Worm (Caenorhabditis elegans) whole organism, mixed stage, embryonic: ENCODE results near the gene F17E9.15.
"Not testable (repeated sequence)": the region's sequence is repeated elsewhere in the genome, so short reads cannot be mapped to it uniquely, and the experiment has no call there.

ENCODE experiments used
- M03D4.4 ChIP-seq: sonication (generic microtip); optimal IDR thresholded peaks from 2 replicates; lab custom pipeline; 2017; ENCODE audit warnings: mild to moderate bottlenecking, missing genetic modification characterization, missing compliant biosample characterization
- bed-3 ChIP-seq: fragments of 200-800 bp; sonication (Bioruptor generic); optimal IDR thresholded peaks from 3 replicates; lab custom pipeline; 2018; ENCODE audit warnings: mild to moderate bottlenecking, missing genetic modification characterization, moderate library complexity, missing compliant biosample characterization
- blmp-1 ChIP-seq: fragments of 150-350 bp; optimal IDR thresholded peaks from 2 replicates; lab custom pipeline; 2014; ENCODE audit warnings: missing biosample characterization, missing genetic modification characterization
- ceh-83 ChIP-seq: fragments of 200-800 bp; sonication (Bioruptor generic); optimal IDR thresholded peaks from 2 replicates; lab custom pipeline; 2018; ENCODE audit warnings: mild to moderate bottlenecking, missing genetic modification characterization, missing compliant biosample characterization
- ces-1 ChIP-seq: fragments of 150-350 bp; optimal IDR thresholded peaks from 2 replicates; lab custom pipeline; 2014; ENCODE audit warnings: missing biosample characterization, missing genetic modification reagents, missing genetic modification characterization
- elt-1 ChIP-seq: sonication (generic microtip); optimal IDR thresholded peaks from 2 replicates; lab custom pipeline; 2017; ENCODE audit warnings: missing genetic modification characterization, mild to moderate bottlenecking, missing compliant biosample characterization, antibody characterized with exemption, moderate library complexity, borderline replicate concordance; ENCODE audit not compliant: insufficient read depth
- elt-3 ChIP-seq: fragments of 150-350 bp; optimal IDR thresholded peaks from 2 replicates; lab custom pipeline; 2014; ENCODE audit warnings: missing biosample characterization, missing genetic modification characterization
- lin-13 ChIP-seq: fragments of 150-350 bp; optimal IDR thresholded peaks from 2 replicates; lab custom pipeline; 2014; ENCODE audit warnings: missing biosample characterization, missing genetic modification characterization
- lsy-2 ChIP-seq: fragments of 150-350 bp; optimal IDR thresholded peaks from 2 replicates; lab custom pipeline; 2014; ENCODE audit warnings: missing biosample characterization, missing genetic modification characterization
- nhr-2 ChIP-seq: fragments of 150-350 bp; optimal IDR thresholded peaks from 2 replicates; lab custom pipeline; 2014; ENCODE audit warnings: missing biosample characterization, missing genetic modification characterization
- nhr-237 ChIP-seq: fragments of 150-350 bp; optimal IDR thresholded peaks from 2 replicates; lab custom pipeline; 2014; ENCODE audit warnings: missing biosample characterization, missing genetic modification characterization
- pha-4 ChIP-seq: fragments of 150-350 bp; optimal IDR thresholded peaks from 2 replicates; lab custom pipeline; 2018; ENCODE audit warnings: missing biosample characterization, missing genetic modification reagents, missing genetic modification characterization
- snpc-4 ChIP-seq: fragments of 150-350 bp; optimal IDR thresholded peaks from 2 replicates; lab custom pipeline; 2014; ENCODE audit warnings: missing biosample characterization, missing genetic modification characterization
- sptf-1 ChIP-seq: sonication (generic microtip); optimal IDR thresholded peaks from 2 replicates; lab custom pipeline; 2017; ENCODE audit warnings: mild to moderate bottlenecking, missing genetic modification characterization, moderate library complexity, missing compliant biosample characterization
- tbx-8 ChIP-seq: fragments of 200-800 bp; sonication (Bioruptor generic); optimal IDR thresholded peaks from 2 replicates; lab custom pipeline; 2018; ENCODE audit warnings: mild to moderate bottlenecking, missing genetic modification characterization, moderate library complexity, missing compliant biosample characterization
- unc-120 ChIP-seq: sonication (generic microtip); optimal IDR thresholded peaks from 2 replicates; lab custom pipeline; 2017; ENCODE audit warnings: missing genetic modification characterization, missing compliant biosample characterization; ENCODE audit not compliant: poor library complexity, severe bottlenecking
- unc-39 ChIP-seq: fragments of 150-350 bp; optimal IDR thresholded peaks from 2 replicates; lab custom pipeline; 2014; ENCODE audit warnings: missing biosample characterization, missing genetic modification characterization
- unc-62 ChIP-seq: fragments of 150-350 bp; optimal IDR thresholded peaks from 2 replicates; lab custom pipeline; 2014; ENCODE audit warnings: missing biosample characterization, missing genetic modification reagents, missing genetic modification characterization

F17E9.15 gene

ce11 chrIV:8384737-8385136, 37.5 kb downstream of the F17E9.15 start:
- TF ChIP-seq ceh-83 (GFP tag; lab: Kevin White, UChicago) (no peak), snpc-4 (tag; lab: Kevin White, UChicago) (no peak), blmp-1 (no peak), lin-13 (tag; lab: Kevin White, UChicago) (no peak), nhr-237 (tag; lab: Kevin White, UChicago) (no peak), bed-3 (GFP tag; lab: Kevin White, UChicago) (no peak), unc-120 (tag; lab: Kevin White, UChicago) (no peak), elt-3 (no peak)

ce11 chrIV:8385662-8386061, 38.4 kb downstream of the F17E9.15 start:
- TF ChIP-seq ces-1 (GFP tag; lab: Kevin White, UChicago), result peak; percentile 78
- TF ChIP-seq unc-39 (tag; lab: Kevin White, UChicago), result no peak

ce11 chrIV:8389139-8389538, 41.9 kb downstream of the F17E9.15 start, which contains the start of gene D2096.10:
D2096.10 (minus strand) TSS chrIV:8389239.
- TF ChIP-seq M03D4.4, pha-4, sptf-1 (tag; lab: Kevin White, UChicago): not testable (repeated sequence)
- TF ChIP-seq, all 35 proteins: peak for 0; not testable (repeated sequence) for 35

ce11 chrIV:8394105-8394504, 46.9 kb downstream of the F17E9.15 start, which contains the start of gene D2096.11:
D2096.11 (minus strand) TSS chrIV:8394205.
- TF ChIP-seq blmp-1, result no peak
- TF ChIP-seq tbx-8, result no peak
- TF ChIP-seq nhr-2 (tag; lab: Kevin White, UChicago), result no peak
- TF ChIP-seq elt-1 (tag; lab: Kevin White, UChicago), result no peak
- TF ChIP-seq, all 35 proteins: peak for 0

- TF ChIP-seq nhr-237 (tag; lab: Kevin White, UChicago), result no peak
- no peak for TF ChIP-seq lin-13 (tag; lab: Kevin White, UChicago)
- no peak for TF ChIP-seq lsy-2 (tag; lab: Kevin White, UChicago)
- no peak for TF ChIP-seq unc-62 (GFP tag; lab: Kevin White, UChicago)
- no peak for TF ChIP-seq blmp-1
- no peak for TF ChIP-seq ces-1 (GFP tag; lab: Kevin White, UChicago)
- TF ChIP-seq snpc-4 (tag; lab: Kevin White, UChicago), result no peak
These were observed 49.1 kb downstream of the F17E9.15 start, which contains the start of gene timm-17B.2 for ce11 chrIV:8396348-8396747. timm-17B.2 (plus strand) TSS chrIV:8396648.
